Worm (Caenorhabditis elegans): Measurements from ENCODE around the gene Y69A2AR.31.

Gene Y69A2AR.31

ce11 chrIV:2602862-2603189 is 61.0 kb downstream of the Y69A2AR.31 start (continued):
- TF ChIP-seq php-3 (GFP tag; IDR thresholded peaks at IDR 0.05) (0 out of 2 replicates have a peak, but pooled peaks have one; percentile 22), mxl-2 (GFP tag; conservative IDR thresholded peaks at IDR 0.05) (no peak), lin-1 (GFP tag; IDR thresholded peaks at IDR 0.05) (no peak; the same call in 1 of the 2 replicates), nhr-237 (tag; optimal IDR thresholded peaks at IDR 0.05) (no peak), mdl-1 (tag; optimal IDR thresholded peaks at IDR 0.05) (no peak), nhr-111 (GFP tag; optimal IDR thresholded peaks at IDR 0.05) (no peak), Y48G9A.11 (GFP tag; IDR thresholded peaks at IDR 0.05) (0 out of 2 replicates have a peak, but pooled peaks have one; percentile 65), dve-1 (tag; optimal IDR thresholded peaks at IDR 0.05; ENCODE audit: insufficient read depth) (no peak), zag-1 (tag; optimal IDR thresholded peaks at IDR 0.05) (no peak), nhr-28 (tag; optimal IDR thresholded peaks at IDR 0.05) (no peak), nhr-76 (tag; optimal IDR thresholded peaks at IDR 0.05) (no peak), fkh-10 (GFP tag; optimal IDR thresholded peaks at IDR 0.05) (no peak), egl-43 (GFP tag; IDR thresholded peaks at IDR 0.05) (peak; percentile 70; the same call in 1 of the 2 replicates), ztf-7 (tag; optimal IDR thresholded peaks at IDR 0.05) (no peak), zip-2 (tag; optimal IDR thresholded peaks at IDR 0.05) (peak; percentile 4), ces-1 (GFP tag; optimal IDR thresholded peaks at IDR 0.05) (no peak), mes-2 (tag; optimal IDR thresholded peaks at IDR 0.05; ENCODE audit: poor library complexity, severe bottlenecking) (no peak), dmd-6 (GFP tag; IDR thresholded peaks at IDR 0.05) (no peak), daf-19 (GFP tag; conservative IDR thresholded peaks at IDR 0.05) (no peak), madf-9 (GFP tag; conservative IDR thresholded peaks at IDR 0.05) (peak; percentile 59; the same call in 1 of the 2 replicates), set-16 (GFP tag; IDR thresholded peaks at IDR 0.05) (peak; percentile 76), fos-1 (tag; optimal IDR thresholded peaks at IDR 0.05) (no peak), lim-7 (GFP tag; IDR thresholded peaks at IDR 0.05) (0 out of 2 replicates have a peak, but pooled peaks have one; percentile 42), ceh-28 (tag; optimal IDR thresholded peaks at IDR 0.05) (no peak), lin-39 (tag; optimal IDR thresholded peaks at IDR 0.05) (no peak), hlh-11 (tag; optimal IDR thresholded peaks at IDR 0.05) (no peak), ceh-62 (tag; optimal IDR thresholded peaks at IDR 0.05) (no peak)

ce11 chrIV:2601988-2602861 is 61.6 kb downstream of the Y69A2AR.31 start:
- peak; percentile 98 for TF ChIP-seq nhr-77 (tag; optimal IDR thresholded peaks at IDR 0.05)
- peak; percentile 86 for TF ChIP-seq set-16 (GFP tag; IDR thresholded peaks at IDR 0.05)
- TF ChIP-seq mxl-2 (GFP tag; conservative IDR thresholded peaks at IDR 0.05), result peak; percentile 96
- TF ChIP-seq dpl-1 (GFP tag; optimal IDR thresholded peaks at IDR 0.05), result peak; percentile 82
- peak; percentile 82 for TF ChIP-seq egl-43 (GFP tag; IDR thresholded peaks at IDR 0.05)
- peak; percentile 95 for TF ChIP-seq jun-1 (tag; optimal IDR thresholded peaks at IDR 0.05)
- TF ChIP-seq cey-2 (tag; optimal IDR thresholded peaks at IDR 0.05; ENCODE audit: borderline replicate concordance, insufficient read depth), result peak; percentile 73
- TF ChIP-seq ctbp-1 (GFP tag; IDR thresholded peaks at IDR 0.05), result peak; percentile 92
- no peak for TF ChIP-seq ZK546.5 (tag; optimal IDR thresholded peaks at IDR 0.05)
- TF ChIP-seq mep-1 (tag; optimal IDR thresholded peaks at IDR 0.05), result peak; percentile 97
- peak; percentile 87 for TF ChIP-seq arid-1 (GFP tag; conservative IDR thresholded peaks at IDR 0.05)
- TF ChIP-seq daf-16 (GFP tag; optimal IDR thresholded peaks at IDR 0.05), result peak; percentile 59 to 90
- peak; percentile 97 for TF ChIP-seq daf-16 (tag; optimal IDR thresholded peaks at IDR 0.05)
- TF ChIP-seq spr-1 (tag; optimal IDR thresholded peaks at IDR 0.05), result peak; percentile 90
- peak; percentile 84 for TF ChIP-seq D1046.2 (GFP tag; IDR thresholded peaks at IDR 0.05)
- peak; percentile 100 for TF ChIP-seq hlh-11 (tag; optimal IDR thresholded peaks at IDR 0.05)
- peak; percentile 24 for TF ChIP-seq zfp-2 (tag; optimal IDR thresholded peaks at IDR 0.05)
- peak; percentile 95 for TF ChIP-seq hmg-1.1 (GFP tag; IDR thresholded peaks at IDR 0.05)
- peak; percentile 96 for TF ChIP-seq T26A8.4 (GFP tag; IDR thresholded peaks at IDR 0.05)
- TF ChIP-seq nhr-11 (tag; optimal IDR thresholded peaks at IDR 0.05), result peak; percentile 98
- TF ChIP-seq lin-29 (GFP tag; IDR thresholded peaks at IDR 0.05), result peak; percentile 88
- TF ChIP-seq ceh-28 (tag; optimal IDR thresholded peaks at IDR 0.05), result peak; percentile 9
- TF ChIP-seq F44E2.7 (GFP tag; IDR thresholded peaks at IDR 0.05), result 0 out of 2 replicates have a peak, but pooled peaks have one; percentile 17
- peak; percentile 40 for TF ChIP-seq Y5F2A.4 (GFP tag; optimal IDR thresholded peaks at IDR 0.05)
- peak; percentile 84 for TF ChIP-seq lin-38 (GFP tag; IDR thresholded peaks at IDR 0.05)
- TF ChIP-seq dve-1 (tag; optimal IDR thresholded peaks at IDR 0.05; ENCODE audit: insufficient read depth), result peak; percentile 100
- TF ChIP-seq nhr-6 (tag; optimal IDR thresholded peaks at IDR 0.05), result peak; percentile 94
- peak; percentile 78 to 94 for TF ChIP-seq hif-1 (tag; optimal IDR thresholded peaks at IDR 0.05)

All from whole organism, L4 larva.